Worm (Caenorhabditis elegans) whole organism, late embryonic: ENCODE results near the gene R02F11.1.

Source experiments
- C08G9.2 ChIP-seq: sonication (generic microtip); optimal IDR thresholded peaks from 2 replicates; lab custom pipeline; 2016; ENCODE audit warnings: mild to moderate bottlenecking, missing genetic modification characterization, moderate library complexity, missing compliant biosample characterization
- C38D4.7 ChIP-seq: fragments of 200-800 bp; sonication (Bioruptor generic); optimal IDR thresholded peaks from 2 replicates; lab custom pipeline; 2018; ENCODE audit warnings: mild to moderate bottlenecking, missing genetic modification characterization, moderate library complexity, missing compliant biosample characterization
- F13H6.1 ChIP-seq: sonication (generic microtip); optimal IDR thresholded peaks from 2 replicates; lab custom pipeline; 2016; ENCODE audit warnings: missing genetic modification characterization, missing compliant biosample characterization
- K02D7.2 ChIP-seq: sonication (generic microtip); optimal IDR thresholded peaks from 2 replicates; lab custom pipeline; 2017; ENCODE audit warnings: mild to moderate bottlenecking, missing genetic modification characterization, missing compliant biosample characterization
- K09A11.1 ChIP-seq: sonication (generic microtip); optimal IDR thresholded peaks from 2 replicates; lab custom pipeline; 2017; ENCODE audit warnings: antibody characterized with exemption, mild to moderate bottlenecking, missing genetic modification characterization, missing compliant biosample characterization; ENCODE audit not compliant: insufficient read depth
- T23F11.4 ChIP-seq: fragments of 200-800 bp; sonication (Bioruptor generic); optimal IDR thresholded peaks from 2 replicates; lab custom pipeline; 2018; ENCODE audit warnings: mild to moderate bottlenecking, missing genetic modification characterization, missing compliant biosample characterization
- Y22D7AL.16 ChIP-seq: sonication (generic microtip); optimal IDR thresholded peaks from 2 replicates; lab custom pipeline; 2016; ENCODE audit warnings: missing genetic modification characterization, missing compliant biosample characterization
- ama-1 ChIP-seq: fragments of 150-350 bp; optimal IDR thresholded peaks from 2 replicates; lab custom pipeline; 2014
- ceh-18 ChIP-seq: sonication (generic microtip); optimal IDR thresholded peaks from 2 replicates; lab custom pipeline; 2016; ENCODE audit warnings: missing genetic modification characterization, missing compliant biosample characterization
- ceh-2 ChIP-seq: sonication (generic microtip); optimal IDR thresholded peaks from 2 replicates; lab custom pipeline; 2016; ENCODE audit warnings: missing genotype, missing genetic modification characterization, missing compliant biosample characterization
- ceh-22 ChIP-seq: sonication (generic microtip); optimal IDR thresholded peaks from 2 replicates; lab custom pipeline; 2017; ENCODE audit warnings: missing biosample characterization, missing genetic modification characterization
- ceh-24 ChIP-seq: sonication (generic microtip); optimal IDR thresholded peaks from 2 replicates; lab custom pipeline; 2016; ENCODE audit warnings: mild to moderate bottlenecking, missing genetic modification characterization, missing compliant biosample characterization
- ceh-30 ChIP-seq: fragments of 150-350 bp; optimal IDR thresholded peaks from 2 replicates; lab custom pipeline; 2014; ENCODE audit warnings: missing biosample characterization, missing genetic modification characterization
- ceh-31 ChIP-seq: sonication (generic microtip); optimal IDR thresholded peaks from 2 replicates; lab custom pipeline; 2016; ENCODE audit warnings: missing genetic modification characterization, missing compliant biosample characterization
- ceh-45 ChIP-seq: fragments of 200-800 bp; sonication (Bioruptor generic); IDR thresholded peaks from 2 replicates; pipeline ENCODE4 v1.3.6; 2022; ENCODE audit warnings: missing genetic modification reagents, missing genetic modification characterization, missing compliant biosample characterization
- ceh-48 ChIP-seq: sonication (generic microtip); optimal IDR thresholded peaks from 2 replicates; lab custom pipeline; 2016; ENCODE audit warnings: missing genetic modification characterization, inconsistent platforms, missing compliant biosample characterization
- ceh-6 ChIP-seq: fragments of 200-800 bp; sonication (Bioruptor generic); optimal IDR thresholded peaks from 2 replicates; lab custom pipeline; 2018; ENCODE audit warnings: mild to moderate bottlenecking, missing genetic modification characterization, missing compliant biosample characterization
- ceh-9 ChIP-seq: sonication (generic microtip); optimal IDR thresholded peaks from 2 replicates; lab custom pipeline; 2016; ENCODE audit warnings: mild to moderate bottlenecking, missing genetic modification characterization, inconsistent platforms, missing compliant biosample characterization
- che-1 ChIP-seq: sonication (generic microtip); optimal IDR thresholded peaks from 2 replicates; lab custom pipeline; 2016; ENCODE audit warnings: mild to moderate bottlenecking, missing genetic modification characterization, missing compliant biosample characterization
- elt-4 ChIP-seq: sonication (generic microtip); optimal IDR thresholded peaks from 2 replicates; lab custom pipeline; 2016; ENCODE audit warnings: missing genetic modification characterization, missing compliant biosample characterization
- fkh-6 ChIP-seq: sonication (generic microtip); optimal IDR thresholded peaks from 2 replicates; lab custom pipeline; 2016; ENCODE audit warnings: missing genetic modification characterization, missing compliant biosample characterization
- gmeb-2 ChIP-seq: sonication (generic microtip); optimal IDR thresholded peaks from 2 replicates; lab custom pipeline; 2016; ENCODE audit warnings: missing genetic modification characterization, inconsistent platforms, missing compliant biosample characterization
- hlh-30 ChIP-seq: sonication (generic microtip); optimal IDR thresholded peaks from 2 replicates; lab custom pipeline; 2017; ENCODE audit warnings: antibody characterized with exemption, missing genetic modification characterization, missing compliant biosample characterization; ENCODE audit not compliant: insufficient read depth
- hlh-8 ChIP-seq: sonication (generic microtip); optimal IDR thresholded peaks from 2 replicates; lab custom pipeline; 2016; ENCODE audit warnings: missing genotype, missing genetic modification characterization, missing compliant biosample characterization
- lim-6 ChIP-seq: sonication (generic microtip); optimal IDR thresholded peaks from 2 replicates; lab custom pipeline; 2016; ENCODE audit warnings: missing genetic modification characterization, missing compliant biosample characterization
- madf-2 ChIP-seq: sonication (generic microtip); optimal IDR thresholded peaks from 2 replicates; lab custom pipeline; 2017; ENCODE audit warnings: missing genetic modification characterization, missing compliant biosample characterization
- mec-3 ChIP-seq: sonication (generic microtip); optimal IDR thresholded peaks from 2 replicates; lab custom pipeline; 2016; ENCODE audit warnings: borderline replicate concordance, missing genetic modification characterization, missing compliant biosample characterization
- nhr-11 ChIP-seq: fragments of 150-350 bp; optimal IDR thresholded peaks from 2 replicates; lab custom pipeline; 2014; ENCODE audit warnings: missing biosample characterization, missing genetic modification characterization
- nhr-232 ChIP-seq: sonication (generic microtip); optimal IDR thresholded peaks from 2 replicates; lab custom pipeline; 2016; ENCODE audit warnings: missing genetic modification characterization, missing compliant biosample characterization
- pag-3 ChIP-seq: sonication (generic microtip); optimal IDR thresholded peaks from 2 replicates; lab custom pipeline; 2016; ENCODE audit warnings: missing compliant biosample characterization, missing genetic modification characterization, borderline replicate concordance
- pax-1 ChIP-seq: fragments of 150-350 bp; optimal IDR thresholded peaks from 2 replicates; lab custom pipeline; 2014; ENCODE audit warnings: missing biosample characterization, missing genetic modification characterization
- pha-4 ChIP-seq: fragments of 150-350 bp; optimal IDR thresholded peaks from 2 replicates; lab custom pipeline; 2018; ENCODE audit warnings: missing biosample characterization, missing genetic modification reagents, missing genetic modification characterization
- pqm-1 ChIP-seq: sonication (generic microtip); optimal IDR thresholded peaks from 2 replicates; lab custom pipeline; 2016; ENCODE audit warnings: missing genetic modification characterization, missing compliant biosample characterization
- ref-2 ChIP-seq: sonication (generic microtip); optimal IDR thresholded peaks from 2 replicates; lab custom pipeline; 2016; ENCODE audit warnings: missing genetic modification characterization, missing compliant biosample characterization
- rnt-1 ChIP-seq: sonication (generic microtip); optimal IDR thresholded peaks from 2 replicates; lab custom pipeline; 2016; ENCODE audit warnings: missing genetic modification characterization, missing compliant biosample characterization
- sdc-2 ChIP-seq: sonication (generic microtip); optimal IDR thresholded peaks from 2 replicates; lab custom pipeline; 2016; ENCODE audit warnings: missing genotype, missing genetic modification characterization, missing compliant biosample characterization
- syd-9 ChIP-seq: sonication (generic microtip); optimal IDR thresholded peaks from 2 replicates; lab custom pipeline; 2016; ENCODE audit warnings: mild to moderate bottlenecking, missing genetic modification characterization, moderate library complexity, missing compliant biosample characterization
- ttx-3 ChIP-seq: sonication (generic microtip); optimal IDR thresholded peaks from 2 replicates; lab custom pipeline; 2016; ENCODE audit warnings: missing genetic modification reagents, missing genetic modification characterization, missing compliant biosample characterization
- unc-3 ChIP-seq, 2 experiments: fragments of 200-800 bp in 1 of 2; sonication (Bioruptor generic) in 1 of 2; sonication (generic microtip) in 1 of 2; conservative IDR thresholded peaks in 1 of 2; optimal IDR thresholded peaks in 1 of 2; 2 replicates each; pipeline versions ENCODE4 v1.3.6 to Lab custom; 2016 to 2022; ENCODE audit warnings: missing compliant biosample characterization in 2 of 2, missing genetic modification characterization in 2 of 2, missing genetic modification reagents in 1 of 2
- unc-42 ChIP-seq: sonication (generic microtip); optimal IDR thresholded peaks from 2 replicates; lab custom pipeline; 2016; ENCODE audit warnings: missing genotype, missing genetic modification characterization, missing compliant biosample characterization

R02F11.1 gene

ce11 chrV:4800794-4801193 lies at the start of gene R02F11.1:
TSS of gene R02F11.1 (plus strand) at chrV:4801094.
- TF ChIP-seq ceh-31 (tag; lab: Kevin White, UChicago) (no peak), elt-4 (tag; lab: Kevin White, UChicago) (no peak), ceh-30 (tag; lab: Kevin White, UChicago) (no peak), nhr-11 (tag; lab: Kevin White, UChicago) (no peak), pax-1 (tag; lab: Kevin White, UChicago) (no peak), madf-2 (tag; lab: Kevin White, UChicago) (no peak), ceh-9 (no peak), che-1 (tag; lab: Kevin White, UChicago) (no peak), syd-9 (tag; lab: Kevin White, UChicago) (no peak), T23F11.4 (GFP tag; lab: Kevin White, UChicago) (no peak), ttx-3 (no peak), pha-4 (no peak), ceh-18 (no peak), unc-3 (GFP tag; conservative IDR thresholded peaks at IDR 0.05; lab: Robert Waterston, UW) (no peak), unc-3 (tag; optimal IDR thresholded peaks at IDR 0.05; lab: Kevin White, UChicago) (no peak), ceh-6 (GFP tag; lab: Kevin White, UChicago) (no peak), C08G9.2 (tag; lab: Kevin White, UChicago) (no peak), hlh-30 (tag; lab: Kevin White, UChicago) (no peak), rnt-1 (tag; lab: Kevin White, UChicago) (no peak)
- TF ChIP-seq, all 69 proteins: peak for 0

ce11 chrV:4754123-4754522 lies 46.8 kb upstream of the R02F11.1 start, which contains the start of gene hil-4:
TSS of gene hil-4 (plus strand) at chrV:4754313.
- TF ChIP-seq K09A11.1 (tag; lab: Kevin White, UChicago), result no peak
- no peak for TF ChIP-seq ttx-3
- TF ChIP-seq ceh-22, result no peak
- no peak for TF ChIP-seq madf-2 (tag; lab: Kevin White, UChicago)
- TF ChIP-seq unc-3 (GFP tag; conservative IDR thresholded peaks at IDR 0.05; lab: Robert Waterston, UW), result no peak
- no peak for TF ChIP-seq unc-3 (tag; optimal IDR thresholded peaks at IDR 0.05; lab: Kevin White, UChicago)
- TF ChIP-seq lim-6 (tag; lab: Kevin White, UChicago), result no peak
- no peak for TF ChIP-seq ceh-45 (GFP tag; lab: Robert Waterston, UW)
- no peak for TF ChIP-seq ama-1
- TF ChIP-seq C38D4.7 (GFP tag; lab: Kevin White, UChicago), result no peak
- TF ChIP-seq gmeb-2 (tag; lab: Kevin White, UChicago), result no peak
- TF ChIP-seq ref-2 (tag; lab: Kevin White, UChicago), result no peak
- no peak for TF ChIP-seq ceh-9
- no peak for TF ChIP-seq hlh-8 (tag; lab: Kevin White, UChicago)
- TF ChIP-seq Y22D7AL.16 (tag; lab: Kevin White, UChicago), result no peak
- TF ChIP-seq ceh-2 (tag; lab: Kevin White, UChicago), result no peak
- TF ChIP-seq pqm-1 (tag; lab: Kevin White, UChicago), result no peak
- TF ChIP-seq mec-3, result no peak
- TF ChIP-seq nhr-11 (tag; lab: Kevin White, UChicago), result no peak

- TF ChIP-seq pha-4 (no peak), gmeb-2 (tag; lab: Kevin White, UChicago) (no peak), sdc-2 (tag; lab: Kevin White, UChicago) (no peak), ceh-24 (tag; lab: Kevin White, UChicago) (no peak), unc-42 (no peak), K02D7.2 (no peak)
- TF ChIP-seq, all 69 proteins: peak for 0
Measured at ce11 chrV:4754684-4755211, 46.1 kb upstream of the R02F11.1 start.

- TF ChIP-seq pag-3 (tag; lab: Kevin White, UChicago) (no peak), fkh-6 (tag; lab: Kevin White, UChicago) (no peak), nhr-232 (tag; lab: Kevin White, UChicago) (no peak), ceh-48 (tag; lab: Kevin White, UChicago) (no peak), F13H6.1 (tag; lab: Kevin White, UChicago) (no peak), syd-9 (tag; lab: Kevin White, UChicago) (no peak)
- TF ChIP-seq, all 69 proteins: peak for 0
Measured at ce11 chrV:4755308-4756029, 45.4 kb upstream of the R02F11.1 start, which contains the start of gene pgl-3. TSS of gene pgl-3 (plus strand) at chrV:4755979.
